Fruit fly (Drosophila melanogaster) whole organism, prepupa: ENCODE results near the gene CG14052.

ENCODE experiments used
- Blimp-1 ChIP-seq: fragments of 200-800 bp; sonication (Bioruptor generic); optimal IDR thresholded peaks from 3 replicates; lab custom pipeline; 2017; ENCODE audit warnings: missing biosample characterization, missing genetic modification characterization, mild to moderate bottlenecking, moderate library complexity, missing genetic modification reagents
- CG10669 ChIP-seq: fragments of 200-800 bp; sonication (Bioruptor generic); optimal IDR thresholded peaks from 3 replicates; lab custom pipeline; 2018; ENCODE audit warnings: missing biosample characterization, mild to moderate bottlenecking, missing genetic modification characterization, moderate library complexity
- CG11762 ChIP-seq: fragments of 200-800 bp; sonication (Bioruptor generic); optimal IDR thresholded peaks from 3 replicates; lab custom pipeline; 2016; ENCODE audit warnings: missing biosample characterization, missing genetic modification characterization; ENCODE audit not compliant: insufficient read depth
- CG11902 ChIP-seq: fragments of 200-800 bp; sonication (Bioruptor generic); optimal IDR thresholded peaks from 3 replicates; lab custom pipeline; 2016; ENCODE audit warnings: missing biosample characterization, missing genetic modification characterization
- CG15336 ChIP-seq: fragments of 200-800 bp; sonication (Bioruptor generic); IDR thresholded peaks from 2 replicates; pipeline ENCODE4 v1.3.6; 2022; ENCODE audit warnings: missing biosample characterization, missing genetic modification characterization
- CG16779 ChIP-seq: fragments of 200-800 bp; sonication (Bioruptor generic); optimal IDR thresholded peaks from 3 replicates; lab custom pipeline; 2017; ENCODE audit warnings: missing biosample characterization, mild to moderate bottlenecking, missing genetic modification characterization
- CG3032 ChIP-seq: fragments of 200-800 bp; optimal IDR thresholded peaks from 2 replicates; lab custom pipeline; 2019; ENCODE audit warnings: missing biosample characterization, mild to moderate bottlenecking, missing genetic modification characterization, moderate library complexity
- CG34406 ChIP-seq: fragments of 200-800 bp; sonication (Bioruptor generic); optimal IDR thresholded peaks from 3 replicates; lab custom pipeline; 2016; ENCODE audit warnings: missing biosample characterization, missing genetic modification characterization
- CG3919 ChIP-seq: fragments of 200-800 bp; sonication (Bioruptor generic); optimal IDR thresholded peaks from 3 replicates; lab custom pipeline; 2016; ENCODE audit warnings: missing biosample characterization, missing genetic modification characterization
- CG6163 ChIP-seq: fragments of 200-800 bp; sonication (Bioruptor generic); IDR thresholded peaks from 3 replicates; pipeline ENCODE4 v1.3.6; 2022; ENCODE audit warnings: missing biosample characterization, missing genetic modification characterization
- CG6276 ChIP-seq: fragments of 200-800 bp; sonication (Bioruptor generic); optimal IDR thresholded peaks from 2 replicates; lab custom pipeline; 2017; ENCODE audit warnings: missing biosample characterization, mild to moderate bottlenecking, missing genetic modification characterization
- CG6792 ChIP-seq: fragments of 200-800 bp; sonication (Bioruptor generic); optimal IDR thresholded peaks from 3 replicates; lab custom pipeline; 2016; ENCODE audit warnings: missing biosample characterization, missing genetic modification characterization
- CG6808 ChIP-seq: fragments of 200-800 bp; sonication (Bioruptor generic); optimal IDR thresholded peaks from 3 replicates; lab custom pipeline; 2017; ENCODE audit warnings: missing biosample characterization, missing genetic modification characterization, mild to moderate bottlenecking, moderate library complexity, missing genetic modification reagents
- CG6854 ChIP-seq: fragments of 200-800 bp; sonication (Bioruptor generic); optimal IDR thresholded peaks from 2 replicates; lab custom pipeline; 2017; ENCODE audit warnings: missing biosample characterization, mild to moderate bottlenecking, missing genetic modification characterization
- CG8319 ChIP-seq: fragments of 200-800 bp; sonication (Bioruptor generic); optimal IDR thresholded peaks from 3 replicates; lab custom pipeline; 2016; ENCODE audit warnings: missing biosample characterization, missing genetic modification characterization
- CG8632 ChIP-seq: fragments of 200-800 bp; sonication (Bioruptor generic); optimal IDR thresholded peaks from 3 replicates; lab custom pipeline; 2016; ENCODE audit warnings: missing biosample characterization, missing genetic modification characterization
- CG9139 ChIP-seq: fragments of 200-800 bp; sonication (Bioruptor generic); optimal IDR thresholded peaks from 3 replicates; lab custom pipeline; 2017; ENCODE audit warnings: missing biosample characterization, mild to moderate bottlenecking, missing genetic modification characterization
- Eip75B ChIP-seq: fragments of 200-800 bp; sonication (Bioruptor generic); optimal IDR thresholded peaks from 3 replicates; lab custom pipeline; 2016; ENCODE audit warnings: missing biosample characterization, missing genetic modification characterization
- Eip78C ChIP-seq: fragments of 200-800 bp; sonication (Bioruptor generic); peaks from one replicate; lab custom pipeline; 2016; ENCODE audit warnings: missing biosample characterization, missing genetic modification characterization
- Eip93F ChIP-seq: fragments of 200-800 bp; sonication (Bioruptor generic); optimal IDR thresholded peaks from 2 replicates; lab custom pipeline; 2016; ENCODE audit warnings: missing biosample characterization, mild to moderate bottlenecking, missing genetic modification characterization
- Ets21C ChIP-seq: fragments of 200-800 bp; sonication (Bioruptor generic); optimal IDR thresholded peaks from 3 replicates; lab custom pipeline; 2016; ENCODE audit warnings: missing biosample characterization, missing genetic modification characterization
- Ets96B ChIP-seq: fragments of 200-800 bp; optimal IDR thresholded peaks from 2 replicates; lab custom pipeline; 2019; ENCODE audit warnings: missing biosample characterization, mild to moderate bottlenecking, missing genetic modification characterization, moderate library complexity
- Hr38 ChIP-seq: sonication (Bioruptor generic); optimal IDR thresholded peaks from 2 replicates; lab custom pipeline; 2016; ENCODE audit warnings: missing biosample characterization, missing genetic modification characterization
- Hr4 ChIP-seq: fragments of 200-800 bp; sonication (Bioruptor generic); optimal IDR thresholded peaks from 3 replicates; lab custom pipeline; 2016; ENCODE audit warnings: missing biosample characterization, missing genetic modification characterization
- Lpt ChIP-seq: fragments of 200-800 bp; sonication (Bioruptor generic); optimal IDR thresholded peaks from 3 replicates; lab custom pipeline; 2016; ENCODE audit warnings: missing biosample characterization, missing genetic modification characterization
- Met ChIP-seq: fragments of 200-800 bp; sonication (Bioruptor generic); optimal IDR thresholded peaks from 3 replicates; lab custom pipeline; 2016; ENCODE audit warnings: missing biosample characterization, missing genetic modification characterization
- OdsH ChIP-seq: fragments of 200-800 bp; sonication (Bioruptor generic); optimal IDR thresholded peaks from 3 replicates; lab custom pipeline; 2016; ENCODE audit warnings: missing biosample characterization, missing genetic modification characterization
- Smox ChIP-seq: fragments of 200-800 bp; sonication (Bioruptor generic); optimal IDR thresholded peaks from 3 replicates; lab custom pipeline; 2016; ENCODE audit warnings: missing biosample characterization, missing genetic modification characterization
- Sox102F ChIP-seq: fragments of 200-800 bp; sonication (Bioruptor generic); optimal IDR thresholded peaks from 2 replicates; lab custom pipeline; 2016; ENCODE audit warnings: missing biosample characterization, mild to moderate bottlenecking, missing genetic modification characterization
- Sox15 ChIP-seq: fragments of 200-800 bp; sonication (Bioruptor generic); optimal IDR thresholded peaks from 3 replicates; lab custom pipeline; 2016; ENCODE audit warnings: missing biosample characterization, missing genetic modification characterization
- achi ChIP-seq: fragments of 200-800 bp; sonication (Bioruptor generic); optimal IDR thresholded peaks from 3 replicates; lab custom pipeline; 2016; ENCODE audit warnings: missing biosample characterization, missing genetic modification characterization
- acj6 ChIP-seq: fragments of 200-800 bp; sonication (Bioruptor generic); optimal IDR thresholded peaks from 3 replicates; lab custom pipeline; 2016; ENCODE audit warnings: missing biosample characterization, missing genetic modification characterization
- cyc ChIP-seq: fragments of 200-800 bp; sonication (Bioruptor generic); optimal IDR thresholded peaks from 3 replicates; lab custom pipeline; 2016; ENCODE audit warnings: missing biosample characterization, missing genetic modification characterization
- dac ChIP-seq: fragments of 200-800 bp; sonication (Bioruptor generic); optimal IDR thresholded peaks from 2 replicates; lab custom pipeline; 2017; ENCODE audit warnings: missing biosample characterization, mild to moderate bottlenecking, missing genetic modification characterization
- eg ChIP-seq: fragments of 200-800 bp; sonication (Bioruptor generic); IDR thresholded peaks from 3 replicates; pipeline ENCODE4 v1.3.6; 2022; ENCODE audit warnings: missing biosample characterization, missing genetic modification characterization
- fd59A ChIP-seq: fragments of 200-800 bp; sonication (Bioruptor generic); optimal IDR thresholded peaks from 2 replicates; lab custom pipeline; 2017; ENCODE audit warnings: missing biosample characterization, mild to moderate bottlenecking, missing genetic modification characterization, missing genetic modification reagents
- fd85E ChIP-seq: fragments of 200-800 bp; sonication (Bioruptor generic); optimal IDR thresholded peaks from 3 replicates; lab custom pipeline; 2016; ENCODE audit warnings: missing biosample characterization, missing genetic modification characterization
- fkh ChIP-seq: fragments of 200-800 bp; sonication (Bioruptor generic); optimal IDR thresholded peaks from 3 replicates; lab custom pipeline; 2017; ENCODE audit warnings: missing biosample characterization, mild to moderate bottlenecking, missing genetic modification characterization, moderate library complexity
- lz ChIP-seq: fragments of 200-800 bp; sonication (Bioruptor generic); optimal IDR thresholded peaks from 3 replicates; lab custom pipeline; 2016; ENCODE audit warnings: missing biosample characterization, missing genetic modification characterization
- net ChIP-seq: fragments of 200-800 bp; sonication (Bioruptor generic); optimal IDR thresholded peaks from 3 replicates; lab custom pipeline; 2016; ENCODE audit warnings: missing biosample characterization, missing genetic modification characterization
- pdm3 ChIP-seq: fragments of 200-800 bp; sonication (Bioruptor generic); optimal IDR thresholded peaks from 3 replicates; lab custom pipeline; 2016; ENCODE audit warnings: missing biosample characterization, missing genetic modification characterization
- spab ChIP-seq: fragments of 200-800 bp; sonication (Bioruptor generic); optimal IDR thresholded peaks from 2 replicates; lab custom pipeline; 2017; ENCODE audit warnings: missing biosample characterization, mild to moderate bottlenecking, missing genetic modification characterization, missing genetic modification reagents
- svp ChIP-seq: fragments of 200-800 bp; sonication (Bioruptor generic); peaks from one replicate; lab custom pipeline; 2016; ENCODE audit warnings: missing biosample characterization, missing genetic modification characterization
- topi ChIP-seq: fragments of 200-800 bp; sonication (Bioruptor generic); optimal IDR thresholded peaks from 3 replicates; lab custom pipeline; 2016; ENCODE audit warnings: missing biosample characterization, missing genetic modification characterization
- vri ChIP-seq: fragments of 200-800 bp; sonication (Bioruptor generic); optimal IDR thresholded peaks from 3 replicates; lab custom pipeline; 2016; ENCODE audit warnings: missing biosample characterization, mild to moderate bottlenecking, missing genetic modification characterization

Gene CG14052

dm6 chrX:2262511-2262910 lies 39.0 kb downstream of the CG14052 start, which contains the start of the genes temp and CG3071 (continued):
- no peak for TF ChIP-seq Blimp-1 (GFP tag; lab: Kevin White, UChicago)
- TF ChIP-seq lz (GFP tag; lab: Kevin White, UChicago), result peak; percentile 73
- no peak for TF ChIP-seq CG6163 (GFP tag; lab: Robert Waterston, UW)
- TF ChIP-seq Eip75B (GFP tag; lab: Kevin White, UChicago), result peak; percentile 61
- TF ChIP-seq CG3032, result peak; percentile 62
- TF ChIP-seq Hr38 (GFP tag; lab: Kevin White, UChicago), result no peak
- TF ChIP-seq dac (GFP tag; lab: Kevin White, UChicago), result peak; percentile 37
- TF ChIP-seq Eip93F (GFP tag; lab: Kevin White, UChicago), result no peak
- TF ChIP-seq Hr4, result peak; percentile 62
- TF ChIP-seq CG16779 (tag; lab: Kevin White, UChicago), result no peak
- peak; percentile 95 for TF ChIP-seq svp
- peak; percentile 21 for TF ChIP-seq CG8632 (GFP tag; lab: Kevin White, UChicago)
- TF ChIP-seq CG6792 (GFP tag; lab: Kevin White, UChicago), result peak; percentile 54
- peak; percentile 62 for TF ChIP-seq OdsH (GFP tag; lab: Kevin White, UChicago)
- TF ChIP-seq CG11902, result peak; percentile 17
- TF ChIP-seq Met (GFP tag; lab: Kevin White, UChicago), result peak; percentile 62
- TF ChIP-seq CG8319 (GFP tag; lab: Kevin White, UChicago), result no peak
- TF ChIP-seq CG9139 (GFP tag; lab: Kevin White, UChicago), result no peak
- peak; percentile 38 for TF ChIP-seq CG6808 (GFP tag; lab: Kevin White, UChicago)
- no peak for TF ChIP-seq fd85E (GFP tag; lab: Kevin White, UChicago)
- TF ChIP-seq fd59A, result peak; percentile 8
- no peak for TF ChIP-seq vri (GFP tag; lab: Kevin White, UChicago)
- TF ChIP-seq achi (GFP tag; lab: Kevin White, UChicago), result peak; percentile 33
- TF ChIP-seq cyc (GFP tag; lab: Kevin White, UChicago), result peak; percentile 62
- TF ChIP-seq Eip78C (GFP tag; lab: Kevin White, UChicago), result peak; percentile 72
- peak; percentile 27; the same call in 1 of the 2 replicates for TF ChIP-seq CG15336 (GFP tag; lab: Robert Waterston, UW)
- TF ChIP-seq spab (GFP tag; lab: Kevin White, UChicago), result no peak

DNA sequence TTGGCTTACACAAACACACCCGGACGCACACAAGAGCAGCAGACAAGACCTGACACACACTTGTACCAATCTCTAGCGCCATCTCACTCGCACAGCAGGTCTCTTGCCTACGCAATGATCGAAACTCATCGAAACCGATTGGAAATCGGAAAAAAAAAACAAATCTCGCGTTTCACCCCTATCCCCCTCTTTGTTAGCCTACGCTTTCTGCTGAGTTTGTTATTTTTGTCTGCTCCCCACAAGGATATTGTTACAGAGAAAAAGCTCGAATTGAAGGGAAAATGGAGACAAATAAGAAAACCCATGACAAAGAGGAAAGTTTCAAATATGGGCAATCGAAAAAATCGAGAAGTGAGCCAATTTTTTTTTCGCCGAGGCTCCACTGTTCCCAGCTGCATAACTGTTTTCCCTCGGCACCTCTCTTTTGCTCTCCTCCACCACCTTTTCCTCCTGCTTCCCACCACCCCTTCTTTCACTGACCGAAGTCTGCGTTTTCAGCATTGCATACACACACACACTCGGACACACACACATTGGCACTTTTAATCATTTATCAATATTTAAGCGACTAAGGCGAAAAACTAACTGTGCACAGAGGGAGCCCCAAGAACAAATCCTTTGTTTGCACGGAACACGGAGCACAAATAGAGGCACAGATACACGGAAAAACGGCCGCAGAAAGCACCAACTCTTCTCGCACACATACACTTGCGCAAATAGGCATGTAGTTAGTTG lies 46.4 kb downstream of the CG14052 start:
- peak; percentile 67 for TF ChIP-seq fkh (GFP tag; lab: Kevin White, UChicago)
- peak; percentile 48 for TF ChIP-seq net (GFP tag; lab: Kevin White, UChicago)
- TF ChIP-seq CG11902, result peak; percentile 49
- TF ChIP-seq CG6854 (GFP tag; lab: Kevin White, UChicago), result peak; percentile 28
- TF ChIP-seq eg, result peak; percentile 65; the same call in 2 of the 3 replicates
- TF ChIP-seq Ets21C (GFP tag; lab: Kevin White, UChicago), result peak; percentile 3
- peak; percentile 51 for TF ChIP-seq pdm3 (GFP tag; lab: Kevin White, UChicago)
- TF ChIP-seq topi (GFP tag; lab: Kevin White, UChicago), result peak; percentile 40
- no peak for TF ChIP-seq CG3032
- no peak for TF ChIP-seq Sox102F (GFP tag; lab: Kevin White, UChicago)
- TF ChIP-seq CG16779 (tag; lab: Kevin White, UChicago), result no peak
- TF ChIP-seq CG11762 (GFP tag; lab: Kevin White, UChicago), result no peak
- peak; percentile 48 for TF ChIP-seq vri (GFP tag; lab: Kevin White, UChicago)
- TF ChIP-seq acj6 (GFP tag; lab: Kevin White, UChicago), result peak; percentile 55
- no peak for TF ChIP-seq CG9139 (GFP tag; lab: Kevin White, UChicago)
- peak; percentile 58 for TF ChIP-seq Smox (GFP tag; lab: Kevin White, UChicago)
- peak; percentile 52 for TF ChIP-seq Sox15 (GFP tag; lab: Kevin White, UChicago)
- TF ChIP-seq Eip93F (GFP tag; lab: Kevin White, UChicago), result no peak
- peak; percentile 44 for TF ChIP-seq CG6276 (GFP tag; lab: Kevin White, UChicago)
- TF ChIP-seq Blimp-1 (GFP tag; lab: Kevin White, UChicago), result no peak
- peak; percentile 47 for TF ChIP-seq lz (GFP tag; lab: Kevin White, UChicago)
- TF ChIP-seq svp, result peak; percentile 68
- TF ChIP-seq CG8319 (GFP tag; lab: Kevin White, UChicago), result peak; percentile 34
- no peak for TF ChIP-seq Ets96B (tag; lab: Kevin White, UChicago)
- TF ChIP-seq spab (GFP tag; lab: Kevin White, UChicago), result no peak
- peak; percentile 27 for TF ChIP-seq Eip75B (GFP tag; lab: Kevin White, UChicago)
- TF ChIP-seq CG6808 (GFP tag; lab: Kevin White, UChicago), result peak; percentile 29
- TF ChIP-seq fd85E (GFP tag; lab: Kevin White, UChicago), result no peak
- peak; percentile 80 for TF ChIP-seq CG15336 (GFP tag; lab: Robert Waterston, UW)
- TF ChIP-seq OdsH (GFP tag; lab: Kevin White, UChicago), result peak; percentile 50
- TF ChIP-seq Met (GFP tag; lab: Kevin White, UChicago), result peak; percentile 40
- peak; percentile 23 for TF ChIP-seq Lpt (GFP tag; lab: Kevin White, UChicago)
- TF ChIP-seq CG3919 (GFP tag; lab: Kevin White, UChicago), result no peak
- TF ChIP-seq CG34406 (GFP tag; lab: Kevin White, UChicago), result peak; percentile 44
- TF ChIP-seq CG6163 (GFP tag; lab: Robert Waterston, UW), result 0 out of 3 replicates have a peak, but pooled peaks have one; percentile 58
- TF ChIP-seq CG10669 (GFP tag; lab: Kevin White, UChicago), result peak; percentile 29
